Fruit fly (Drosophila melanogaster) whole organism, embryonic: Measurements from ENCODE around the gene CG10738.

Source experiments
- C15 ChIP-seq: fragments of 200-800 bp; sonication (Bioruptor generic); IDR thresholded peaks from 3 replicates; pipeline ENCODE4 v1.3.6; 2022; ENCODE audit warnings: missing biosample characterization, missing genetic modification characterization
- CG10267 ChIP-seq: fragments of 200-800 bp; sonication (Bioruptor generic); optimal IDR thresholded peaks from 2 replicates; lab custom pipeline; 2018; ENCODE audit warnings: missing biosample characterization, mild to moderate bottlenecking, missing genetic modification characterization, moderate library complexity
- CG12769 ChIP-seq: fragments of 200-800 bp; sonication (Bioruptor generic); optimal IDR thresholded peaks from 2 replicates; lab custom pipeline; 2019; ENCODE audit warnings: missing biosample characterization, mild to moderate bottlenecking, missing genetic modification characterization, moderate library complexity
- CG14441 ChIP-seq: fragments of 200-800 bp; sonication (Bioruptor generic); IDR thresholded peaks from 2 replicates; pipeline ENCODE4 v1.3.6; 2022; ENCODE audit warnings: missing biosample characterization, missing genetic modification characterization
- CG14710 ChIP-seq: fragments of 200-800 bp; sonication (Bioruptor generic); optimal IDR thresholded peaks from 3 replicates; lab custom pipeline; 2019; ENCODE audit warnings: missing biosample characterization, mild to moderate bottlenecking, missing genetic modification characterization, moderate library complexity
- CG15514 ChIP-seq: fragments of 200-800 bp; sonication (Bioruptor generic); optimal IDR thresholded peaks from 3 replicates; lab custom pipeline; 2017; ENCODE audit warnings: missing biosample characterization, missing genetic modification characterization, mild to moderate bottlenecking, moderate library complexity, missing genetic modification reagents
- CG34422 ChIP-seq: fragments of 200-800 bp; sonication (Bioruptor generic); IDR thresholded peaks from 3 replicates; pipeline ENCODE4 v1.3.6; 2022; ENCODE audit warnings: missing biosample characterization, missing genetic modification characterization
- CG7372 ChIP-seq: fragments of 200-800 bp; sonication (Bioruptor generic); IDR thresholded peaks from 2 replicates; pipeline ENCODE4 v1.3.6; 2022; ENCODE audit warnings: missing biosample characterization, missing genetic modification characterization
- CG9215 ChIP-seq: fragments of 200-800 bp; sonication (Bioruptor generic); IDR thresholded peaks from 2 replicates; pipeline ENCODE4 v1.3.6; 2022; ENCODE audit warnings: missing biosample characterization, missing genetic modification characterization
- CG9727 ChIP-seq: fragments of 200-800 bp; sonication (Bioruptor generic); optimal IDR thresholded peaks from 3 replicates; lab custom pipeline; 2017; ENCODE audit warnings: missing biosample characterization, mild to moderate bottlenecking, missing genetic modification characterization
- Dfd ChIP-seq, 2 experiments: fragments of >200 bp; optimal IDR thresholded peaks; 2 replicates each; lab custom pipeline; 2017; ENCODE audit warnings: missing biosample characterization in 2 of 2, missing genetic modification characterization in 2 of 2
- Fer1 ChIP-seq: fragments of 200-800 bp; sonication (Bioruptor generic); optimal IDR thresholded peaks from 2 replicates; lab custom pipeline; 2017; ENCODE audit warnings: missing biosample characterization, mild to moderate bottlenecking, missing genetic modification characterization
- HLH4C ChIP-seq: fragments of 200-800 bp; sonication (Bioruptor generic); IDR thresholded peaks from 3 replicates; pipeline ENCODE4 v1.3.6; 2022; ENCODE audit warnings: missing biosample characterization, missing genetic modification characterization; ENCODE audit not compliant: partially characterized antibody
- Hsf ChIP-seq: fragments of 200-800 bp; sonication (Bioruptor generic); optimal IDR thresholded peaks from 3 replicates; lab custom pipeline; 2016; ENCODE audit warnings: missing biosample characterization, missing genetic modification characterization
- MBD-R2 ChIP-seq: fragments of 200-800 bp; sonication (Bioruptor generic); IDR thresholded peaks from 2 replicates; pipeline ENCODE4 v1.3.6; 2022; ENCODE audit warnings: missing biosample characterization, missing genetic modification characterization
- MESR4 ChIP-seq: fragments of 200-800 bp; sonication (Bioruptor generic); optimal IDR thresholded peaks from 2 replicates; lab custom pipeline; 2018; ENCODE audit warnings: missing biosample characterization, mild to moderate bottlenecking, missing genetic modification characterization, moderate library complexity
- Med ChIP-seq: fragments of 200-800 bp; sonication (Bioruptor generic); peaks from one replicate; lab custom pipeline; 2016; ENCODE audit warnings: missing biosample characterization, missing genetic modification characterization, mild to moderate bottlenecking, inconsistent platforms, moderate library complexity
- Nf-YC ChIP-seq: fragments of 200-800 bp; optimal IDR thresholded peaks from 3 replicates; lab custom pipeline; 2019; ENCODE audit warnings: missing biosample characterization, mild to moderate bottlenecking, missing genetic modification characterization, moderate library complexity
- Opbp ChIP-seq: fragments of 200-800 bp; sonication (Bioruptor generic); IDR thresholded peaks from 3 replicates; pipeline ENCODE4 v1.3.6; 2022; ENCODE audit warnings: missing biosample characterization, missing genetic modification characterization; ENCODE audit not compliant: partially characterized antibody
- Sry-δ ChIP-seq: fragments of 200-800 bp; sonication (Bioruptor generic); optimal IDR thresholded peaks from 2 replicates; lab custom pipeline; 2016; ENCODE audit warnings: missing biosample characterization, missing genetic modification characterization
- Taf1 ChIP-seq: fragments of 200-800 bp; sonication (Bioruptor generic); IDR thresholded peaks from 2 replicates; pipeline ENCODE4 v1.3.6; 2022; ENCODE audit warnings: missing biosample characterization, missing genetic modification characterization
- ato ChIP-seq: fragments of 200-800 bp; sonication (Bioruptor generic); IDR thresholded peaks from 2 replicates; pipeline ENCODE4 v1.3.6; 2022; ENCODE audit warnings: missing biosample characterization, missing genetic modification characterization; ENCODE audit not compliant: partially characterized antibody
- bbx ChIP-seq: fragments of 200-800 bp; sonication (Bioruptor generic); IDR thresholded peaks from 2 replicates; pipeline ENCODE4 v1.3.6; 2022; ENCODE audit warnings: missing biosample characterization, missing genetic modification characterization; ENCODE audit not compliant: partially characterized antibody
- chm ChIP-seq: fragments of 200-800 bp; sonication (Bioruptor generic); IDR thresholded peaks from 2 replicates; pipeline ENCODE4 v1.3.6; 2022; ENCODE audit warnings: missing biosample characterization, missing genetic modification characterization
- hbn ChIP-seq: fragments of 200-800 bp; sonication (Bioruptor generic); IDR thresholded peaks from 2 replicates; pipeline ENCODE4 v1.3.6; 2022; ENCODE audit warnings: missing biosample characterization, missing genetic modification characterization; ENCODE audit not compliant: partially characterized antibody
- hkb ChIP-seq, 2 experiments: fragments of 200-800 bp in 1 of 2; fragments of >200 bp in 1 of 2; sonication (Bioruptor generic) in 1 of 2; IDR thresholded peaks in 1 of 2; optimal IDR thresholded peaks in 1 of 2; 2 replicates each; pipeline versions ENCODE4 v1.3.6 to Lab custom; 2017 to 2022; ENCODE audit warnings: missing biosample characterization in 1 of 2, missing genetic modification characterization in 1 of 2
- kay ChIP-seq: fragments of 200-800 bp; sonication (Bioruptor generic); optimal IDR thresholded peaks from 2 replicates; lab custom pipeline; 2016; ENCODE audit warnings: missing biosample characterization, missing genetic modification characterization
- ken ChIP-seq: fragments of 200-800 bp; sonication (Bioruptor generic); IDR thresholded peaks from 3 replicates; pipeline ENCODE4 v1.3.6; 2022; ENCODE audit warnings: missing biosample characterization, missing genetic modification characterization
- mld ChIP-seq: fragments of 200-800 bp; sonication (Bioruptor generic); IDR thresholded peaks from 3 replicates; pipeline ENCODE4 v1.3.6; 2022; ENCODE audit warnings: missing biosample characterization, missing genetic modification characterization; ENCODE audit not compliant: partially characterized antibody
- otp ChIP-seq: fragments of 200-800 bp; sonication (Bioruptor generic); IDR thresholded peaks from 3 replicates; pipeline ENCODE4, ENCODE4 v1.3.6; 2022; ENCODE audit warnings: missing biosample characterization, missing genetic modification characterization
- prd ChIP-seq, 3 experiments: fragments of >200 bp in 2 of 3; fragments of 200-800 bp in 1 of 3; sonication (Bioruptor generic) in 1 of 3; optimal IDR thresholded peaks in 2 of 3; IDR thresholded peaks in 1 of 3; 2 replicates in 2 of 3; 3 replicates in 1 of 3; pipeline versions ENCODE4 v1.3.6 to Lab custom; 2017 to 2022; ENCODE audit warnings: missing biosample characterization in 1 of 3, missing genetic modification characterization in 1 of 3
- scrt ChIP-seq: fragments of 200-800 bp; sonication (Bioruptor generic); optimal IDR thresholded peaks from 2 replicates; lab custom pipeline; 2018; ENCODE audit warnings: missing biosample characterization, mild to moderate bottlenecking, missing genetic modification characterization, moderate library complexity
- sens ChIP-seq: fragments of 200-800 bp; sonication (Bioruptor generic); peaks from one replicate; lab custom pipeline; 2016; ENCODE audit warnings: missing biosample characterization, missing genetic modification characterization
- tna ChIP-seq: fragments of 200-800 bp; sonication (Bioruptor generic); IDR thresholded peaks from 2 replicates; pipeline ENCODE4 v1.3.6; 2022; ENCODE audit warnings: missing biosample characterization, missing genetic modification characterization; ENCODE audit not compliant: partially characterized antibody
- trem ChIP-seq: fragments of 200-800 bp; optimal IDR thresholded peaks from 3 replicates; lab custom pipeline; 2019; ENCODE audit warnings: missing biosample characterization, mild to moderate bottlenecking, missing genetic modification characterization, moderate library complexity
- zfh1 ChIP-seq: fragments of 200-800 bp; sonication (Bioruptor generic); IDR thresholded peaks from 3 replicates; pipeline ENCODE4 v1.3.6; 2022; ENCODE audit warnings: missing biosample characterization, missing genetic modification characterization

Gene CG10738

dm6 chr3L:13412200-13412885 lies 38.2 kb upstream of the CG10738 start, which contains the start of the genes CG10222 and flr (continued):
- TF ChIP-seq mld: 0 out of 3 replicates have a peak, but pooled peaks have one; percentile 62
- 0 out of 2 replicates have a peak, but pooled peaks have one; percentile 8 for TF ChIP-seq CG9215 (GFP tag; lab: Robert Waterston, UW)
- TF ChIP-seq Opbp: peak; percentile 74
- TF ChIP-seq CG15514: peak; percentile 40
- peak; percentile 17 for TF ChIP-seq CG9727
- TF ChIP-seq CG10267: peak; percentile 42
- no peak for TF ChIP-seq C15 (GFP tag; lab: Robert Waterston, UW)
- peak; percentile 67 for TF ChIP-seq bbx (GFP tag; lab: Robert Waterston, UW)
- TF ChIP-seq Dfd (GFP tag; optimal IDR thresholded peaks at IDR 0.05; lab: Kevin White, UChicago): no peak
- peak; percentile 22; the same call in 1 of the 2 replicates for TF ChIP-seq tna
- TF ChIP-seq, all 482 proteins: peak for 89

- TF ChIP-seq Med (GFP tag; lab: Kevin White, UChicago) (peak; percentile 52), otp (GFP tag; lab: Robert Waterston, UW) (0 out of 3 replicates have a peak, but pooled peaks have one; percentile 25), hkb (optimal IDR thresholded peaks at IDR 0.05; lab: Kevin White, UChicago) (no peak), hkb (GFP tag; IDR thresholded peaks at IDR 0.05; lab: Robert Waterston, UW) (0 out of 2 replicates have a peak, but pooled peaks have one; percentile 9), CG34422 (GFP tag; lab: Robert Waterston, UW) (peak; percentile 22; the same call in 1 of the 3 replicates), prd (optimal IDR thresholded peaks at IDR 0.05; lab: Kevin White, UChicago) (no peak), prd (GFP tag; IDR thresholded peaks at IDR 0.05; lab: Robert Waterston, UW) (no peak), zfh1 (0 out of 3 replicates have a peak, but pooled peaks have one; percentile 5), mld (0 out of 3 replicates have a peak, but pooled peaks have one; percentile 4), ken (GFP tag; lab: Robert Waterston, UW) (0 out of 3 replicates have a peak, but pooled peaks have one; percentile 20), trem (tag; lab: Kevin White, UChicago) (no peak), scrt (GFP tag; lab: Kevin White, UChicago) (peak; percentile 15), hbn (0 out of 2 replicates have a peak, but pooled peaks have one; percentile 0), Nf-YC (tag; lab: Kevin White, UChicago) (no peak), Fer1 (GFP tag; lab: Kevin White, UChicago) (no peak), Taf1 (GFP tag; lab: Robert Waterston, UW) (no peak), CG14441 (GFP tag; lab: Robert Waterston, UW) (no peak), sens (GFP tag; lab: Kevin White, UChicago) (no peak), MESR4 (peak; percentile 61), chm (GFP tag; lab: Robert Waterston, UW) (peak; percentile 22; the same call in 1 of the 2 replicates), Hsf (GFP tag; lab: Kevin White, UChicago) (no peak), ato (GFP tag; lab: Robert Waterston, UW) (peak; percentile 50; the same call in 1 of the 2 replicates), CG12769 (tag; lab: Kevin White, UChicago) (peak; percentile 15), Sry-δ (peak; percentile 20), MBD-R2 (GFP tag; lab: Robert Waterston, UW) (peak; percentile 25; the same call in 1 of the 2 replicates), CG14710 (no peak), HLH4C (GFP tag; lab: Robert Waterston, UW) (0 out of 3 replicates have a peak, but pooled peaks have one; percentile 3)
These were observed 37.7 kb upstream of the CG10738 start for dm6 chr3L:13412886-13413224.

dm6 chr3L:13420212-13420611 lies 30.4 kb upstream of the CG10738 start:
- TF ChIP-seq CG7372 (peak; percentile 87), CG12769 (tag; lab: Kevin White, UChicago) (peak; percentile 67), kay (GFP tag; lab: Kevin White, UChicago) (no peak)
